Fruit fly (Drosophila melanogaster): ENCODE results near the gene CG6686.

Gene CG6686

dm6 chr2L:11970343-11970742 lies 17.5 kb downstream of the CG6686 start:
- TF ChIP-seq tai (GFP tag; optimal IDR thresholded peaks at IDR 0.05) (no peak), Dfd (GFP tag; optimal IDR thresholded peaks at IDR 0.05) (no peak), CrebA (GFP tag; optimal IDR thresholded peaks at IDR 0.05; ENCODE audit: borderline replicate concordance) (no peak), Dif (GFP tag; optimal IDR thresholded peaks at IDR 0.05; ENCODE audit: partially characterized antibody) (no peak), sage (GFP tag; optimal IDR thresholded peaks at IDR 0.05) (no peak), GATAd (GFP tag; optimal IDR thresholded peaks at IDR 0.05) (no peak), Myc (optimal IDR thresholded peaks at IDR 0.05) (no peak), Rel (GFP tag; optimal IDR thresholded peaks at IDR 0.05) (no peak), Rel (tag; optimal IDR thresholded peaks at IDR 0.05) (no peak), lola (GFP tag; optimal IDR thresholded peaks at IDR 0.05) (no peak), Hnf4 (GFP tag; optimal IDR thresholded peaks at IDR 0.05) (no peak), N (GFP tag; optimal IDR thresholded peaks at IDR 0.05) (no peak), pan (optimal IDR thresholded peaks at IDR 0.05) (no peak)

DNA sequence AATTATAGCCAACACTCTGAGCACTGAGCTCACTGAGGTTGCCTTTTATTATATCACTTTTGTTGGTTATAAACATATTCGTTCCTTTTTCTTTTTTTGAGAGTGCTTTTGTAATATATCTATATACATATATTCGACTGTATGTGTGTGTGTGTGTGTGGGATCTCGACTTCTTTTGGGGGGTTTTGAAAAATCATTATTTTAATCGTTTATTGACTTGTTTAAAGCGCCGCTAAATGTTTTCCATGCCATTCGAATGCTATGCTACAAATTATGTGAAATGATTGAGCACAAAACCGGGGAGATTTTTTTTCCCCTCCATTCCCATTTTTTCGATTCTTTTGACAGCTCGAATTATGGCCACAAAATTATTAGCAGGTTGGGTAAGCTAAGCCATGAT lies 18.4 kb downstream of the CG6686 start:
- TF ChIP-seq N (GFP tag; optimal IDR thresholded peaks at IDR 0.05): no peak
- TF ChIP-seq Rel (GFP tag; optimal IDR thresholded peaks at IDR 0.05): no peak
- TF ChIP-seq Rel (tag; optimal IDR thresholded peaks at IDR 0.05): peak; percentile 73

dm6 chr2L:11968581-11969272 lies 19.1 kb downstream of the CG6686 start:
- TF ChIP-seq dsf (GFP tag; optimal IDR thresholded peaks at IDR 0.05; ENCODE audit: borderline replicate concordance) (no peak), Mio (GFP tag; optimal IDR thresholded peaks at IDR 0.05) (no peak), Hnf4 (GFP tag; optimal IDR thresholded peaks at IDR 0.05) (peak; percentile 36), rgr (GFP tag; optimal IDR thresholded peaks at IDR 0.05) (peak; percentile 18), dmrt93B (GFP tag; optimal IDR thresholded peaks at IDR 0.05) (peak; percentile 57), sage (GFP tag; optimal IDR thresholded peaks at IDR 0.05) (no peak), Abd-B (GFP tag; optimal IDR thresholded peaks at IDR 0.05) (no peak), GATAd (GFP tag; optimal IDR thresholded peaks at IDR 0.05) (no peak), Dif (GFP tag; optimal IDR thresholded peaks at IDR 0.05; ENCODE audit: partially characterized antibody) (peak; percentile 37), Sp1 (GFP tag; optimal IDR thresholded peaks at IDR 0.05) (peak; percentile 55), psq (GFP tag; optimal IDR thresholded peaks at IDR 0.05) (peak; percentile 44), CG32264 (GFP tag; optimal IDR thresholded peaks at IDR 0.05) (no peak), dl (GFP tag; optimal IDR thresholded peaks at IDR 0.05; ENCODE audit: insufficient read depth in 1 of 2, partially characterized antibody in 2 of 2) (peak in 1 of 2 experiments; percentile 15), fru (GFP tag; optimal IDR thresholded peaks at IDR 0.05) (peak; percentile 48), foxo (GFP tag; optimal IDR thresholded peaks at IDR 0.05) (peak in 1 of 2 experiments; percentile 57), woc (GFP tag; optimal IDR thresholded peaks at IDR 0.05) (peak; percentile 81), CrebA (GFP tag; optimal IDR thresholded peaks at IDR 0.05; ENCODE audit: borderline replicate concordance) (no peak), h (GFP tag; optimal IDR thresholded peaks at IDR 0.05) (peak; percentile 60), usp (GFP tag; optimal IDR thresholded peaks at IDR 0.05) (no peak), ey (GFP tag; optimal IDR thresholded peaks at IDR 0.05) (peak; percentile 54), OdsH (GFP tag; optimal IDR thresholded peaks at IDR 0.05) (peak; percentile 9), Hr78 (GFP tag; optimal IDR thresholded peaks at IDR 0.05) (no peak), Vsx2 (GFP tag; optimal IDR thresholded peaks at IDR 0.05; ENCODE audit: partially characterized antibody) (no peak), HLH106 (tag; optimal IDR thresholded peaks at IDR 0.05) (peak; percentile 39), CG9705 (GFP tag; optimal IDR thresholded peaks at IDR 0.05) (peak; percentile 5), br (GFP tag; optimal IDR thresholded peaks at IDR 0.05) (peak; percentile 39), Jra (GFP tag; optimal IDR thresholded peaks at IDR 0.05) (peak; percentile 25)
